Fruit fly (Drosophila melanogaster): ENCODE results near the gene CG6769.
A peak's percentile ranks its signal among the peaks of the same experiment; 100 is the strongest.

DNA sequence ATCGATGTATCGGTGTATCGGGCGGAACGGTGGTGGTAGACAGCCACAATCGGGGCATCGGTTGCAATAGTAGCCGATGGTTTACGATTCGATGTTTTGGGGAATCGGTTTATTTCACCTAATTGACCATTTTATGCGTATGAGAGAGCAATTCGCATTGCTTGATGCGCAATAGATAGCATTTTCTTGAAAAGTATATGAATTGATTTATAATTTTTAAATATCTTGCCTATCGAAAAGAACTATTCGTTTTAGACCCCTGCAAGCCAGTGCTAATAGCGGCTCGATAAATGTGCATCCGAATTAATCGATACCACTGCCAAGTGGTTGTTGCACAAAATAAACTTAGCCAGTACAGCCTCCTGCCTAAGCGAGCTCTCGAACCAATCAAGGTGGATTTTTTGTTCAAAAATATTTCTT lies 26.4 kb downstream of the CG6769 start, which contains the start of gene mnb:
- TF ChIP-seq zfh1 (GFP tag; IDR thresholded peaks at IDR 0.05), result no peak
- TF ChIP-seq CG30431 (GFP tag; optimal IDR thresholded peaks at IDR 0.05), result no peak
- peak; percentile 28 for TF ChIP-seq bcd (GFP tag; optimal IDR thresholded peaks at IDR 0.05)
- TF ChIP-seq CG34224 (GFP tag; IDR thresholded peaks at IDR 0.05; ENCODE audit: partially characterized antibody), result peak; percentile 99
- TF ChIP-seq CG10462 (GFP tag; optimal IDR thresholded peaks at IDR 0.05), result no peak
- no peak for TF ChIP-seq Hmx (GFP tag; optimal IDR thresholded peaks at IDR 0.05)
- no peak for TF ChIP-seq CG10321 (GFP tag; IDR thresholded peaks at IDR 0.05)
- no peak for TF ChIP-seq btn (GFP tag; optimal IDR thresholded peaks at IDR 0.05)
- no peak for TF ChIP-seq CG43689 (GFP tag; IDR thresholded peaks at IDR 0.05)
- TF ChIP-seq CG6854 (GFP tag; optimal IDR thresholded peaks at IDR 0.05), result no peak
- no peak for TF ChIP-seq Optix (GFP tag; IDR thresholded peaks at IDR 0.05)
- no peak for TF ChIP-seq Adf1 (GFP tag; IDR thresholded peaks at IDR 0.05)

Data from whole organism, embryonic.